Fruit fly (Drosophila melanogaster): ENCODE data around the gene salr.

The salr gene

DNA sequence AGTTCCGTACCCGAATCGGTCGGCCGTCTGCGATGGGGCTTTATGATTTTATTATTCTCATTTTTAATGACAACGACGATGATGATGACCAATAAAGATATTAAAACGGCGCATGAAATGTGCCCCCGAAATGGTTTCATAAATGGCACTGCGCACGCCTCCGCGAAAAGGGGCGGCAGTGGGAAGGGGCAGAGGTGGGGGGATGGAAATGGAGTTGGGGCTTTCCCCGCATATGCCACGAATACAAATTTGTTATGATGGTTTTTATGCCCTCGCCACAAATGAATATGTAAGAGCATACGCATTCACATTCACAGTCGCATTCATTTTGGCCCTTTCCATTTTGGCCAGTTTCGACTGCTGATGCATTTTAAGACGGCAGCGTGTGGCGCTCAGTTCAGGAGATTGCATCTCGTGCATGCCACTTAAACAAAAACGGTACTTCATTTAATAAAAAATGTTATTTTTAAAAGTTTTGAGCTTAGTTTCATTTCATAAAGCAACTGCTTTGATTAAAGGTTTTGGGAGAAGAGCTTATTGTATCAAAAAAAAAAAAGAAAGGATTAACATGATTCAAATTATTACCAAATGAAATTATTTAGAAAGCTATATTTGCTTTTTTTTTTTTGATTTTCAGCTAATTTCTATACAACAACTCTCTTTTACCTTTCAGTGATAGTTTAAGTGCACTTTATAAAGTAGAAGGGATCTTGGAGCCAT lies 37.6 kb downstream of the salr start:
- TF ChIP-seq psq (optimal IDR thresholded peaks at IDR 0.05): no peak
- TF ChIP-seq insv (optimal IDR thresholded peaks at IDR 0.05): no peak
- TF ChIP-seq Sin3A (optimal IDR thresholded peaks at IDR 0.05): no peak

DNA sequence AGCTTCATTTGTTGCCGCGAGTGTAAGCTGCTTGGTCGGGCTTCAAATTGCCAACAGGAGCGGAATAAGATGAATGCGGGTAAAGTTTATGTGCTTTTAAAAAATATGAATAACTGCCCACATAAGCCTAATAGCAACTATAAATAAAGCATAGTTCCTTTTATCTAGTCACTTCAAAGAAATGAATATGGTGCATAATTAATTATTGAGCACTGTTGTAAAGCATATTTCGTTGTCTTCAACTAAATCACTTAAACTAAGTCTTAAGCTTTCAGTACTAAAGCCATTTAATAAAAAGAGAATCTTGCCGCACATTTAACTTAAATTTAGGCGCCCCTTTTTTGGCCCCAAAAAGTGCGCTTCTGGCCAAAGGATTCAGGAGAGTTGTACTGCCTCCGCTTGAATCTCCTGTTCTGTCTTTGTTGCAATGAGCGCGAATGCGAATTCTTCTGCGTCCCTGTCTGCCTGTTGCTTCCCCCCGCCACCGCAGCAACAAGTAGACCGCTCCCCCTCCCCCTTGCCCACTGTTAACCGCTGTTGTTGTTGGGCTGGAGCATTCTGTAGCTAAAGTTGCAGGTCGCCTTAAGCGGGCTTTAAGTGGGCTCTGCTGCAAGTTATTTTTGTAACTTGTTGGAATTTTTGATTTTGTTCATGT lies 40.9 kb downstream of the salr start:
- TF ChIP-seq Myc (optimal IDR thresholded peaks at IDR 0.05) (no peak), ttk (optimal IDR thresholded peaks at IDR 0.05) (no peak), Sin3A (optimal IDR thresholded peaks at IDR 0.05) (no peak), psq (optimal IDR thresholded peaks at IDR 0.05) (no peak), h (optimal IDR thresholded peaks at IDR 0.05) (no peak), insv (optimal IDR thresholded peaks at IDR 0.05) (no peak)

DNA sequence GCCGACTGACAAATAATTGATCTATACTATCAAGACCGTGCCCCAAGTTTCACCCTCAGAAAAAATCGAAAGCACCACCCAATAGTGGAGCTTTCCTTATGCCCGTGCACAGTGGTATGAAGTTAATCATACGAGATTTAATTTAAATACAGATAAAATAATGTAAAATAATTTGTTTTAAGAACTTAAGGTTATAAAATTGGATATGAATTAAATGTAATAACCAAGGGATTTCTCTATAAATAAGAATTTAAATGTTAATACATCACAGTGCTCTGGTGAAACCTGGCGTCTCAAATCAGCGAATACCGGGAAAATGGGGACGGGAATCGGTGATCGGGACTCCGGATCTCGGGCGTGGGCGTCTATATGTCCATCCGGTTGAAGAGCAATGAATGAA lies 44.4 kb downstream of the salr start:
- TF ChIP-seq ttk (optimal IDR thresholded peaks at IDR 0.05) (no peak), insv (optimal IDR thresholded peaks at IDR 0.05) (no peak), Sin3A (optimal IDR thresholded peaks at IDR 0.05) (no peak), h (optimal IDR thresholded peaks at IDR 0.05) (no peak), psq (optimal IDR thresholded peaks at IDR 0.05) (no peak), Myc (optimal IDR thresholded peaks at IDR 0.05) (no peak)

DNA sequence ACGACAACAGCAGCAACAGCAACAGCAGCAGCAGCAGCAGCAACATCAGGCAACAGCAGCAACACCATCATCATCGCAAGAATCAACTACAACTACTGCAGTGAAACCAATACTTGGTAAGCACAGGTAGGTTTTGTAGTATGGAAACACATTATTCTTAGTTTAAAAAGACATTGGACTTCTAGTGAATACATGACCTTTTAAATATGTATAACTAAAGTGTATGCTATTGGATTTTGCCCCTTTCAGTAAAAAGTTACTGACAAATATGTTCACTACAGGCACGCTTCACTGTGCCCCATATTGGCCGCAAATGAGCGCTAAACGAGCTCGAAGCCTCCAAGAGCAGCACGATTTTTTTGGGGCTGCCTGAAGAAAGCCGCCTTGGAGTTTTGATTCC lies 46.8 kb downstream of the salr start:
- TF ChIP-seq ttk (optimal IDR thresholded peaks at IDR 0.05): no peak
- no peak for TF ChIP-seq Myc (optimal IDR thresholded peaks at IDR 0.05)
- TF ChIP-seq Sin3A (optimal IDR thresholded peaks at IDR 0.05): no peak

DNA sequence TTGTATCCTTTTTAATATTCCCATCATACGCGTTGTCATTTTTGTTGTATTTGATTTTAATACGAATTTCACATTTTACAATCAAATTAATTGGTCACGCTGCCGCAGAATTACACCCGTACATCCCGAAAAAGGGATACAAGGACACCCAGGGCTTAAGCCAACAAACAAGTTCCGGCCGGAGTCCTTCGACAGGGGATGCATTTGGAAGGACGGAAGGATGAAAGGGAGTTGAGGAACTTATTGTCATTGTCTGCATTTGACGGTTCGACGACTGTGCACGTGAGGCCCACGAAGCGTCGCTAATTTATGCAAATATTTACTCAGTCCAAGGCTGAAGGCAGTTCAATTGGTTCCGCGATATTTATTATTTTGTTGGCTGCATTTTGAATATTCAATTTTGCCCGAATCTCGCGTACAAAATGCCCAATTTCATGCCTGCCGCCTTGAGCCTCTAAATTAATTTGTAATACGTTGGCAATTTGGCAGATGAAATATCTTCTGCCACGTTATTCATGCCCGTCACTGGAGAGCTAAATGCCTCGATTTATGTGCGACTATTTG lies 55.5 kb downstream of the salr start:
- TF ChIP-seq Myc (optimal IDR thresholded peaks at IDR 0.05) (no peak), insv (optimal IDR thresholded peaks at IDR 0.05) (no peak), h (optimal IDR thresholded peaks at IDR 0.05) (no peak), Sin3A (optimal IDR thresholded peaks at IDR 0.05) (no peak), ttk (optimal IDR thresholded peaks at IDR 0.05) (no peak), psq (optimal IDR thresholded peaks at IDR 0.05) (no peak)

DNA sequence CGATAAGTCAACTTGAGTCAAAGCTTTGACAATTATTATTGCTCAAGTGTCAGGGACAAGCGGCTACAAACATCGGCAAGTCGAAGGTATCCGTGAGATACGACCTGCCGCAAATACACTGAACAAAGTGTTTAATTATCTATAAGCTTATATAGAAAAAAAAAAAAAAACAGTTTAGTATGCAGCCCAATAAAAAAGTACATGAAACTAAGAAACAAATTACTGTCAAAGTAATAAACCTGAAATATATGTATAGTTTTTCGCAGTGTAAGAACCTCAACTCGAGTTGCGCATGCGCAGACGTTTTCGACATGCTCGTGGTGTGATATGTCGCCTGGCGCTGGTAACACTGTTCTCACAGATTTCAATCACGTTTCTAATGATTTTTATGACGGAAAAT lies 58.8 kb downstream of the salr start:
- no peak for TF ChIP-seq Myc (optimal IDR thresholded peaks at IDR 0.05)
- no peak for TF ChIP-seq psq (optimal IDR thresholded peaks at IDR 0.05)
- no peak for TF ChIP-seq h (optimal IDR thresholded peaks at IDR 0.05)
- no peak for TF ChIP-seq Sin3A (optimal IDR thresholded peaks at IDR 0.05)
- no peak for TF ChIP-seq ttk (optimal IDR thresholded peaks at IDR 0.05)
- no peak for TF ChIP-seq insv (optimal IDR thresholded peaks at IDR 0.05)

DNA sequence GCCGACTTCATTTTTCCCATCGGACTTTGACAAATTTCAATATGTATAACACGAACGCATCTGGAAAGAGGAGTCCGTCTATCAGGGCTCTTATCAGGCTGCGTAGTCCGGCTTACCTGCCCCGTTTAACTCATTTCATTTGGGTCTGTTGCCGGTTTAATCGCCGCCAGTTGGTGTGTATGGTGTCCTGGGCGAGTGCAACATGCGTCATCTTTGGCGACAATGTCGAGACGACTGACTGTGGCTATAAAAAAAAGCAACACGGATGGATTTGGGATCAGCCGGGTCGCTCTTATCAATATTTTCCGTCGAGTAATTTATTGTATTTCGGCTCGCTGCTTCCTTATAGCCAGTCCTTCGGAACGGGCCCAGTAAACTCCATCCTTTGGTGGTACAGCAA lies 60.0 kb downstream of the salr start:
- TF ChIP-seq psq (optimal IDR thresholded peaks at IDR 0.05): no peak
- no peak for TF ChIP-seq h (optimal IDR thresholded peaks at IDR 0.05)
- no peak for TF ChIP-seq ttk (optimal IDR thresholded peaks at IDR 0.05)
- no peak for TF ChIP-seq Myc (optimal IDR thresholded peaks at IDR 0.05)
- no peak for TF ChIP-seq Sin3A (optimal IDR thresholded peaks at IDR 0.05)
- no peak for TF ChIP-seq insv (optimal IDR thresholded peaks at IDR 0.05)

Measured in Kc167 (cell line).